Worm (Caenorhabditis elegans) whole organism, late embryonic: ENCODE results near the gene C26D10.3.

ENCODE experiments used
- elt-2 ChIP-seq: sonication (generic microtip); optimal IDR thresholded peaks from 2 replicates; lab custom pipeline; 2016; ENCODE audit warnings: missing genetic modification reagents, missing genetic modification characterization, missing compliant biosample characterization
- hlh-13 ChIP-seq: fragments of 200-800 bp; sonication (Bioruptor generic); optimal IDR thresholded peaks from 2 replicates; lab custom pipeline; 2018; ENCODE audit warnings: mild to moderate bottlenecking, missing genetic modification characterization, missing compliant biosample characterization
- hlh-15 ChIP-seq: sonication (generic microtip); optimal IDR thresholded peaks from 2 replicates; lab custom pipeline; 2016; ENCODE audit warnings: missing genetic modification characterization, missing compliant biosample characterization
- nhr-11 ChIP-seq: fragments of 150-350 bp; optimal IDR thresholded peaks from 2 replicates; lab custom pipeline; 2014; ENCODE audit warnings: missing biosample characterization, missing genetic modification characterization
- pqm-1 ChIP-seq: sonication (generic microtip); optimal IDR thresholded peaks from 2 replicates; lab custom pipeline; 2016; ENCODE audit warnings: missing genetic modification characterization, missing compliant biosample characterization
- sdc-2 ChIP-seq: sonication (generic microtip); optimal IDR thresholded peaks from 2 replicates; lab custom pipeline; 2016; ENCODE audit warnings: missing genotype, missing genetic modification characterization, missing compliant biosample characterization
- sox-2 ChIP-seq: fragments of 200-800 bp; sonication (Bioruptor generic); IDR thresholded peaks from 2 replicates; pipeline ENCODE4 v1.3.6; 2022; ENCODE audit warnings: missing genetic modification reagents, missing genetic modification characterization, missing compliant biosample characterization

- no peak for TF ChIP-seq nhr-11 (tag; lab: Kevin White, UChicago)
- TF ChIP-seq sdc-2 (tag; lab: Kevin White, UChicago) = no peak
- no peak for TF ChIP-seq hlh-15 (tag; lab: Kevin White, UChicago)
- TF ChIP-seq hlh-13 (GFP tag; lab: Kevin White, UChicago) = no peak
- TF ChIP-seq sox-2 (GFP tag; lab: Robert Waterston, UW) = no peak
- TF ChIP-seq pqm-1 = no peak
- no peak for TF ChIP-seq elt-2 (tag; lab: Kevin White, UChicago)
Observed at ce11 chrII:8278415-8278814, 46.8 kb upstream of the C26D10.3 start, which contains the start of the genes mrpl-10 and clec-142.
